Worm (Caenorhabditis elegans): ENCODE measurements around the gene F18C5.5.

The F18C5.5 gene

DNA sequence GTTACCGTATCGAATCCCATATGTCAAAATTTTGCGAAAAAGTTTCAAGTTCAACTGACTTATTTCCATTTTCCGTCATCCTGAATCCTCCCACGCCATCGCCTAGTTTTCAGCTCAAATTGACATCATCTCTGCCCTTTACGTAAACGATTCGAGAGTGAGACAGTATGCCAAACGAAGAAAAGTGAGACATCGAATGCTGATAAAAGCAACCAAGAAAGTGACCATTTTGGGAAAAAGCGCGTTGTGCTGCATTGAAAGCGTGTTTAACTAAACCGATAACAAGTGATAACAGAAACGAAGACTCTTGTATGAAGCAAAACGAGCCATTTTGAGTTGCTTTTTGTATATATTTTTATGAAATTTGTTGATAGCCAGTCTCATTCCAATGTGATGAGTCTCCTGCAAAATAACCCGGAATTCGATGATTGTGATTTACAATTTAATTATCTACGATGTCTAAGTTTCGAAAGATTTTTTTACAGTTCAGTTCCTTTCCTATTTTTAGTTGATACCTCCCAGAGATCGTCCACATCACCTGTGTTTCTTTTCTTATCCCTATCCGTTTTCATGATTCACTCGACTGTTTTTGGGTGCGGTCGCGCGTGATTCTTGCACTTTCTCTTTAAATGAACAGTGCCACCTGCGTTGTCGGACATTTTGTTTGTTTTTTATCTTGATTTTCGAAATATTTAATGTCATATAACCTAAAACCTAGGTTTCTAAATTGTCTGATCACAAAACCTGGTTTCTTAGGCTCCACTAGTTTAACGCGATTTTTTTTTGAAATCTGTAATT, 48.9 kb upstream of the F18C5.5 start (continued):
- TF ChIP-seq egl-43 (GFP tag; IDR thresholded peaks at IDR 0.05) (no peak), hlh-11 (tag; optimal IDR thresholded peaks at IDR 0.05) (peak; percentile 75)

DNA sequence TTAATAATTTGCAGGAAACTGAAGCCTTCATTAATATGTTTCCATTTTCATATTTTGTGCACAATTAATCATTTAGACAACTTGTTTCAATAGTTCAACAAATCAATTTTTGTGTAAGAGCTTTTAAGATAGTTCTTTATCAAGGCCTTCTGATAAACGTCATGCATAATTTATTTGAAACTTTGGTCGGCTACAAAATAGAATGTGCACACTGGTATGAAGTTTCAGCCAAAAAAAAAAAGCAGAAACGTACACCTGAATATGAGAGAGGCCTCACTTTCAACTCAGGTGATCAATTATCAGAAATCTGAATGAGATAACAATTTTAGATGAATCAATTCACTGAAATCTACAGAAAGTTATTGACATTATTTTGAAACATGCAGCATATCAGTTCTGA, 48.0 kb upstream of the F18C5.5 start:
- TF ChIP-seq madf-9 (GFP tag; conservative IDR thresholded peaks at IDR 0.05) = no peak
- TF ChIP-seq nhr-28 (tag; optimal IDR thresholded peaks at IDR 0.05) = peak; percentile 9
- TF ChIP-seq T20F7.1 (GFP tag; optimal IDR thresholded peaks at IDR 0.05) = no peak
- TF ChIP-seq set-16 (GFP tag; IDR thresholded peaks at IDR 0.05) = no peak
- TF ChIP-seq aha-1 (tag) = peak; percentile 52
- TF ChIP-seq zag-1 (tag; optimal IDR thresholded peaks at IDR 0.05) = no peak
- peak; percentile 40 for TF ChIP-seq dve-1 (tag; optimal IDR thresholded peaks at IDR 0.05; ENCODE audit: insufficient read depth)
- TF ChIP-seq F44E2.7 (GFP tag; IDR thresholded peaks at IDR 0.05) = no peak
- peak; percentile 43 for TF ChIP-seq dmd-6 (GFP tag; IDR thresholded peaks at IDR 0.05)
- no peak for TF ChIP-seq lin-1 (GFP tag; IDR thresholded peaks at IDR 0.05)
- TF ChIP-seq nhr-102 (tag; optimal IDR thresholded peaks at IDR 0.05) = no peak
- no peak for TF ChIP-seq jun-1 (tag; optimal IDR thresholded peaks at IDR 0.05)
- no peak for TF ChIP-seq daf-16 (GFP tag; optimal IDR thresholded peaks at IDR 0.05)
- peak; percentile 21 for TF ChIP-seq daf-16 (tag; optimal IDR thresholded peaks at IDR 0.05)
- no peak for TF ChIP-seq lin-13 (GFP tag; optimal IDR thresholded peaks at IDR 0.05)
- no peak for TF ChIP-seq tra-1 (GFP tag; IDR thresholded peaks at IDR 0.05)

DNA sequence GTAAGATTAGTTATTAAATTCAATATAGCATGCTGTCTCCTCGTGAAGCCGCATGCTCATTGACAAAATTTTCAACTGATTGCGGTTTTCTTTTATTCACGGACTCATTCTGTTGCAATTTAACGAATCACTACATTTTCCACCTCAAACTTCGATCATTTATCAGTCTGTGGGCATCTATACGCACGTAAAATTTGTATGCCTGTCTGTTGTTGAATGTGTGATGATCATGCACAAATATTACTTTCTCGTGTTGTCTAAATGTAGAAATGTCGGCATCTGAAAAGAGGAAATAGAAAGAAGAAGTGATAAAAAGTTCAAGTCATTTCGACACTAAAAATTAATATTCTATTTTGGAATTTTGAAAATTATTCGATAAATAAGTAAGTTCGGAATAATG, 46.0 kb upstream of the F18C5.5 start:
- TF ChIP-seq daf-19 (GFP tag; conservative IDR thresholded peaks at IDR 0.05) (no peak), unc-62 (GFP tag; optimal IDR thresholded peaks at IDR 0.05 in 1 of 2) (no peak), unc-62 (tag; optimal IDR thresholded peaks at IDR 0.05) (no peak), saeg-2 (GFP tag; IDR thresholded peaks at IDR 0.05) (no peak), lir-3 (tag; optimal IDR thresholded peaks at IDR 0.05) (no peak), F44E2.7 (GFP tag; IDR thresholded peaks at IDR 0.05) (no peak), lsy-2 (tag; optimal IDR thresholded peaks at IDR 0.05) (no peak), ceh-82 (tag; optimal IDR thresholded peaks at IDR 0.05) (no peak), nhr-41 (GFP tag; IDR thresholded peaks at IDR 0.05) (no peak), aha-1 (tag) (no peak), ctbp-1 (GFP tag; IDR thresholded peaks at IDR 0.05) (no peak), spr-1 (tag; optimal IDR thresholded peaks at IDR 0.05) (no peak), madf-9 (GFP tag; conservative IDR thresholded peaks at IDR 0.05) (no peak), nhr-42 (GFP tag; IDR thresholded peaks at IDR 0.05) (no peak), daf-8 (GFP tag; IDR thresholded peaks at IDR 0.05) (no peak), nhr-11 (tag; optimal IDR thresholded peaks at IDR 0.05) (no peak), mdl-1 (tag; optimal IDR thresholded peaks at IDR 0.05) (peak in 1 of 2 experiments; percentile 26), nhr-111 (GFP tag; optimal IDR thresholded peaks at IDR 0.05) (no peak), R02D3.7 (tag; optimal IDR thresholded peaks at IDR 0.05) (no peak), attf-4 (tag; optimal IDR thresholded peaks at IDR 0.05) (no peak), egl-27 (tag; optimal IDR thresholded peaks at IDR 0.05) (no peak), ztf-11 (tag; optimal IDR thresholded peaks at IDR 0.05) (no peak), set-16 (GFP tag; IDR thresholded peaks at IDR 0.05) (no peak), arid-1 (GFP tag; conservative IDR thresholded peaks at IDR 0.05) (no peak), egl-43 (GFP tag; IDR thresholded peaks at IDR 0.05) (no peak), lin-1 (GFP tag; IDR thresholded peaks at IDR 0.05) (no peak), ceh-44 (GFP tag; IDR thresholded peaks at IDR 0.05) (no peak), ceh-32 (tag; optimal IDR thresholded peaks at IDR 0.05; ENCODE audit: poor library complexity) (no peak), Y75B8A.6 (GFP tag; IDR thresholded peaks at IDR 0.05) (no peak), snpc-4 (tag; optimal IDR thresholded peaks at IDR 0.05) (no peak), rbr-2 (tag; optimal IDR thresholded peaks at IDR 0.05) (no peak), daf-16 (GFP tag; optimal IDR thresholded peaks at IDR 0.05) (no peak), daf-16 (tag; optimal IDR thresholded peaks at IDR 0.05) (peak; percentile 84), T26A8.4 (GFP tag; IDR thresholded peaks at IDR 0.05) (no peak), daf-12 (tag; optimal IDR thresholded peaks at IDR 0.05) (no peak), dve-1 (tag; optimal IDR thresholded peaks at IDR 0.05; ENCODE audit: insufficient read depth) (peak; percentile 75), zfp-2 (tag; optimal IDR thresholded peaks at IDR 0.05) (no peak), spr-3 (GFP tag; optimal IDR thresholded peaks at IDR 0.05) (no peak), hlh-11 (tag; optimal IDR thresholded peaks at IDR 0.05) (peak; percentile 44)
